Worm (Caenorhabditis elegans): ENCODE data around the gene elpc-4.

DNA sequence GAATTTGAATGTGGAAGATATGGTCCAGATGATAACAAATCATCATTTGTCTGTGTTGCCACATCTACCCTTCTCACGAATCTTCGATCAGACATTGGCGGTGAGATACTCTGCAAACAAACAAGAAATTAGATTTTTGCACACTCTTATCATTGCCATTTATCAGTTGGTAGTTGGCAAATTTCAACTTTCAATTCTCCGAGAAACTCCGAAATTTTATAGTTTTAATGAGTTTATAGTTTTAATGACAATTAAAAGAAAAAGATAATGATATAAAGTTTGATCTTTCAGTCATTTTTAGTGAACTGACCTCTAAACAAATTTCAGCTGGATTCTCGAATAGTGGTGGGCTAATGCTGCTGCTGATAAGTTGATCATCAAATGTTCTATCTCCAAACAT is 7.1 kb downstream of the elpc-4 start:
- TF ChIP-seq egl-27 (tag; optimal IDR thresholded peaks at IDR 0.05) (no peak), mep-1 (tag; optimal IDR thresholded peaks at IDR 0.05) (no peak), ama-1 (optimal IDR thresholded peaks at IDR 0.05) (no peak), nhr-48 (tag; optimal IDR thresholded peaks at IDR 0.05) (no peak), lin-29 (GFP tag; IDR thresholded peaks at IDR 0.05) (no peak), lir-3 (tag; optimal IDR thresholded peaks at IDR 0.05) (no peak), jun-1 (tag; optimal IDR thresholded peaks at IDR 0.05) (no peak), lin-39 (tag; optimal IDR thresholded peaks at IDR 0.05) (no peak), unc-39 (tag; optimal IDR thresholded peaks at IDR 0.05) (no peak), nhr-11 (tag; optimal IDR thresholded peaks at IDR 0.05) (no peak), snpc-4 (tag; optimal IDR thresholded peaks at IDR 0.05) (no peak), zag-1 (tag; optimal IDR thresholded peaks at IDR 0.05) (no peak), gei-8 (GFP tag; optimal IDR thresholded peaks at IDR 0.05) (no peak)

Measured in whole organism, L4 larva.